Worm (Caenorhabditis elegans) whole organism, L1 larva: ENCODE data around the gene srx-73.

Experiments used
- C34B4.2 ChIP-seq: sonication (generic microtip); optimal IDR thresholded peaks from 2 replicates; lab custom pipeline; 2017; ENCODE audit warnings: mild to moderate bottlenecking, missing genetic modification characterization, missing compliant biosample characterization
- aly-2 ChIP-seq: fragments of 150-350 bp; optimal IDR thresholded peaks from 2 replicates; lab custom pipeline; 2014; ENCODE audit warnings: missing biosample characterization, missing genetic modification characterization
- ama-1 ChIP-seq: fragments of 150-350 bp; optimal IDR thresholded peaks from 2 replicates; lab custom pipeline; 2014
- blmp-1 ChIP-seq: fragments of 150-350 bp; optimal IDR thresholded peaks from 2 replicates; lab custom pipeline; 2014; ENCODE audit warnings: missing biosample characterization, missing genetic modification characterization
- ceh-63 ChIP-seq: fragments of 200-800 bp; sonication (Bioruptor generic); optimal IDR thresholded peaks from 2 replicates; lab custom pipeline; 2018; ENCODE audit warnings: mild to moderate bottlenecking, missing genetic modification characterization, missing compliant biosample characterization
- ceh-8 ChIP-seq: fragments of 200-800 bp; sonication (Bioruptor generic); optimal IDR thresholded peaks from 2 replicates; lab custom pipeline; 2018; ENCODE audit warnings: mild to moderate bottlenecking, missing genetic modification characterization, moderate library complexity, missing compliant biosample characterization
- dpl-1 ChIP-seq, 3 experiments: fragments of 150-350 bp in 2 of 3; sonication (generic microtip) in 1 of 3; optimal IDR thresholded peaks; 2 replicates each; lab custom pipeline; 2014 to 2017; ENCODE audit warnings: missing biosample characterization in 3 of 3, missing genetic modification characterization in 3 of 3, missing genetic modification reagents in 3 of 3
- efl-1 ChIP-seq, 4 experiments: fragments of 150-350 bp; optimal IDR thresholded peaks in 3 of 4; peaks in 1 of 4; 1 replicate in 1 of 4; 2 replicates in 3 of 4; lab custom pipeline; 2014; ENCODE audit warnings: missing biosample characterization in 2 of 4, missing genetic modification characterization in 2 of 4, missing genetic modification reagents in 2 of 4
- efl-3 ChIP-seq: fragments of 200-800 bp; sonication (Bioruptor generic); optimal IDR thresholded peaks from 2 replicates; lab custom pipeline; 2018; ENCODE audit warnings: mild to moderate bottlenecking, missing genetic modification characterization, missing compliant biosample characterization
- elt-3 ChIP-seq, 6 experiments: fragments of 150-350 bp in 1 of 6; sonication (generic microtip); optimal IDR thresholded peaks; 2 replicates each; lab custom pipeline; 2017 to 2018; ENCODE audit warnings: missing biosample characterization in 6 of 6, missing genetic modification characterization in 6 of 6, inconsistent platforms in 1 of 6
- ets-5 ChIP-seq: fragments of 200-800 bp; sonication (Bioruptor generic); IDR thresholded peaks from 2 replicates; pipeline ENCODE4 v1.3.6; 2022; ENCODE audit warnings: missing genetic modification characterization, missing compliant biosample characterization
- isw-1 ChIP-seq: fragments of 200-800 bp; sonication (Bioruptor generic); IDR thresholded peaks from 2 replicates; pipeline ENCODE4 v1.3.6; 2022; ENCODE audit warnings: missing genetic modification characterization, missing compliant biosample characterization
- lin-35 ChIP-seq, 2 experiments: fragments of 150-350 bp; optimal IDR thresholded peaks; 2 replicates each; lab custom pipeline; 2014; ENCODE audit warnings: missing biosample characterization in 2 of 2, missing genetic modification characterization in 2 of 2, missing genetic modification reagents in 2 of 2
- mef-2 ChIP-seq: fragments of 150-350 bp; optimal IDR thresholded peaks from 2 replicates; lab custom pipeline; 2014; ENCODE audit warnings: missing biosample characterization, missing genetic modification characterization
- nhr-19 ChIP-seq: fragments of 200-800 bp; sonication (Bioruptor generic); conservative IDR thresholded peaks from 2 replicates; pipeline ENCODE4 v1.3.6; 2022; ENCODE audit warnings: missing genetic modification characterization, missing compliant biosample characterization
- nhr-28 ChIP-seq: fragments of 150-350 bp; optimal IDR thresholded peaks from 2 replicates; lab custom pipeline; 2014; ENCODE audit warnings: missing biosample characterization, missing genetic modification characterization
- nhr-77 ChIP-seq: fragments of 150-350 bp; optimal IDR thresholded peaks from 2 replicates; lab custom pipeline; 2014; ENCODE audit warnings: missing biosample characterization, missing genetic modification characterization
- nhr-90 ChIP-seq: sonication (generic microtip); optimal IDR thresholded peaks from 2 replicates; lab custom pipeline; 2016; ENCODE audit warnings: mild to moderate bottlenecking, missing genetic modification characterization, missing compliant biosample characterization; ENCODE audit not compliant: poor library complexity
- pag-3 ChIP-seq: sonication (generic microtip); optimal IDR thresholded peaks from 2 replicates; lab custom pipeline; 2017; ENCODE audit warnings: missing genetic modification characterization, mild to moderate bottlenecking, missing compliant biosample characterization, antibody characterized with exemption, borderline replicate concordance; ENCODE audit not compliant: insufficient read depth
- pqm-1 ChIP-seq: sonication (generic microtip); optimal IDR thresholded peaks from 3 replicates; lab custom pipeline; 2017; ENCODE audit warnings: missing biosample characterization, missing genetic modification characterization
- skn-1 ChIP-seq: fragments of 150-350 bp; optimal IDR thresholded peaks from 2 replicates; lab custom pipeline; 2014; ENCODE audit warnings: missing biosample characterization, missing genetic modification characterization
- snpc-4 ChIP-seq: fragments of 150-350 bp; optimal IDR thresholded peaks from 2 replicates; lab custom pipeline; 2014; ENCODE audit warnings: missing biosample characterization, missing genetic modification characterization
- sptf-1 ChIP-seq: fragments of 150-350 bp; optimal IDR thresholded peaks from 2 replicates; lab custom pipeline; 2014; ENCODE audit warnings: missing biosample characterization, missing genetic modification characterization
- tbx-2 ChIP-seq: sonication (generic microtip); optimal IDR thresholded peaks from 2 replicates; lab custom pipeline; 2016; ENCODE audit warnings: missing genetic modification characterization, missing compliant biosample characterization
- unc-30 ChIP-seq: sonication (generic microtip); optimal IDR thresholded peaks from 2 replicates; lab custom pipeline; 2017; ENCODE audit warnings: missing biosample characterization, missing genetic modification characterization
- unc-62 ChIP-seq: fragments of 150-350 bp; optimal IDR thresholded peaks from 2 replicates; lab custom pipeline; 2014; ENCODE audit warnings: missing biosample characterization, missing genetic modification reagents, missing genetic modification characterization
- unc-98 ChIP-seq: fragments of 200-800 bp; sonication (Bioruptor generic); IDR thresholded peaks from 2 replicates; pipeline ENCODE4 v1.3.6; 2022; ENCODE audit warnings: missing genetic modification characterization, missing compliant biosample characterization
- vab-15 ChIP-seq: sonication (generic microtip); optimal IDR thresholded peaks from 2 replicates; lab custom pipeline; 2017; ENCODE audit warnings: missing genotype, mild to moderate bottlenecking, missing genetic modification characterization, missing compliant biosample characterization
- zip-4 ChIP-seq: fragments of 200-800 bp; sonication (Bioruptor generic); optimal IDR thresholded peaks from 2 replicates; lab custom pipeline; 2018; ENCODE audit warnings: mild to moderate bottlenecking, missing genetic modification characterization, moderate library complexity, missing compliant biosample characterization
- ztf-4 ChIP-seq: fragments of 150-350 bp; optimal IDR thresholded peaks from 2 replicates; lab custom pipeline; 2014; ENCODE audit warnings: missing biosample characterization, missing genetic modification characterization

srx-73 gene

DNA sequence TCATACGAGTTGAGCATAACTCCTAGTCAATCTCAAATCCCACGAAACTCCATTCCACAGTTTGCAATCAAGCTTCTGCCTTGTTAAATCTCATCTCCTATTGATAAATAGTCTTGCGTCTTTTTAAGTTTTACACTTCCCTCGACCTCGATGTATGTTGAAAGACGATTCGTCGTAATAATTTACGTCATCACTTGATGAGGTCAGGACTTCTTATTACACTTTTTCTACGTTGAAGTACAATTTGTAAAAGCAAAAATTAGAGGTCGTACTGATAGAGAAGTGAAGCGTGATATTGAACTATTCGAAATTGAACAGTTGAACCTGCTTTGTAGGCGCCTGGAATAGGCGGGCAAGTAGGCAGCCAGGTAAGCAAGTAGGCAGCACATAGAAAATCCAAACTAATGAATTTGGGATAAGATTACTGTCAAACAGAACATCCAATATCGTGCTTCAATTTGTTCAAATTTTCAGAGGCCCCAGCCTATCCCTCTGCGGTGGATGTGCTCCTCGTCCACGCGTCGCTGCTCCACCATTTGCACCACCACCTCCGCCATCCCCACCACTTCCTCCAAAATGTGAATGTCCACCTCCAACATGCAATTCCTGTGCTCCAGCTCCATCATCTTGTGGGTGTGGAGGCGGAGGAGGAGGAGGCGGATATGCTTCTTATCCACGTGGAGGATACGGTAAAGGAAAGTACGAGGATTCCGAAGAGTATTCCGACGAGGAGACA lies 15.7 kb downstream of the srx-73 start:
- TF ChIP-seq ets-5 (GFP tag; lab: Robert Waterston, UW) (no peak), ceh-63 (GFP tag; lab: Kevin White, UChicago) (no peak), efl-1 (optimal IDR thresholded peaks at IDR 0.05; lab: Kevin White, UChicago) (no peak), efl-1 (GFP tag; optimal IDR thresholded peaks at IDR 0.05 in 1 of 2; lab: Kevin White, UChicago) (peak in 1 of 2 experiments; percentile 57), unc-30 (no peak), nhr-77 (tag; lab: Kevin White, UChicago) (no peak)

DNA sequence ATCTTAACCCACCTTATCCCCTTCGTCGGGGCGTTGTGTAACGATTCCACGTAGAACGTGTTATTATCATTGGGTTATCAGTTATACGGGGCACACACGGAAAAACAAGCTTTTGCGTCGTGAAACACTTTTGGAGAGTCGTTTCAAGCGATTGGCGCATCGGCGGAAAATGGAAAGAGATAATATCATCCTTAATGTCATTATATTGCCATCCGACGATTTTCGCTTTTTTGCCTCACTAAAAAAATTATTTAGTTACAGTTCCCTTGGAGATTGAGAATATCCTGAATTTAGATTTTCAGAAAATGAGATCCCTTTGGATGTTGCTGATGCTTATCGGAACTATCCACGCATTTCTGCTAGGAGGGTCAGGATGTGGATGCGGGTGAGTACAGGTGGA lies 17.0 kb downstream of the srx-73 start, which contains the start of gene F41F3.8:
TSS of gene F41F3.8 (plus strand) at position 301 of the 400 bp plus-strand sequence.
- no peak for TF ChIP-seq mef-2 (tag; lab: Kevin White, UChicago)
- TF ChIP-seq dpl-1 (GFP tag; optimal IDR thresholded peaks at IDR 0.05; lab: Kevin White, UChicago) = no peak
- TF ChIP-seq isw-1 (GFP tag; lab: Robert Waterston, UW) = no peak
- TF ChIP-seq blmp-1 (tag; lab: Kevin White, UChicago) = peak; percentile 41
- no peak for TF ChIP-seq efl-3 (GFP tag; lab: Kevin White, UChicago)

DNA sequence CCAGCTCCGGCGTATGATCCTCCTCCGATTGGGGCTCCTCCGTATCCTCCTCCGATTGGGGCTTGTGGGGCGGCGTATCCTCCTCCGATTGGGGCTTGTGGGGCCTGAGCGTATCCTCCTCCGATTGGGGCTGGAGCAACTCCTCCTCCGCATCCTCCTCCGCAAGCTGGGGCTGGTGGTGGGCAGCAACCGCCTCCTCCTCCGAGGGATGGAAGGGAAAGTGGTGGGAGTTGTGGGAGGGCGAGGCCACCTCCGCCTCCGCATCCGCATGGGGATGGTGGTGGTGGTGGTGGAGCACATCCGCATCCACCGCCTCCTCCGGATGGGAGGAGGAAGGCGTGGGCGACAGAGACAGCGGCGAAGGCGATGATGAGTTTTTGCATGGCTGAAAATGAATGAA lies 17.7 kb downstream of the srx-73 start, which contains the start of gene F41F3.3:
TSS of gene F41F3.3 (minus strand) at position 383 of the 400 bp plus-strand sequence.
- no peak for TF ChIP-seq ztf-4 (tag; lab: Kevin White, UChicago)
- TF ChIP-seq ets-5 (GFP tag; lab: Robert Waterston, UW) = no peak
- no peak for TF ChIP-seq unc-62 (GFP tag; lab: Kevin White, UChicago)
- TF ChIP-seq ama-1 (lab: Kevin White, UChicago) = peak; percentile 46
- TF ChIP-seq snpc-4 (tag; lab: Kevin White, UChicago) = no peak
- peak; percentile 75 for TF ChIP-seq ceh-8 (GFP tag; lab: Kevin White, UChicago)
- TF ChIP-seq efl-1 (optimal IDR thresholded peaks at IDR 0.05; lab: Kevin White, UChicago) = no peak
- TF ChIP-seq efl-1 (GFP tag; optimal IDR thresholded peaks at IDR 0.05 in 1 of 2; lab: Kevin White, UChicago) = peak in 1 of 2 experiments; percentile 57
- no peak for TF ChIP-seq tbx-2 (tag; lab: Kevin White, UChicago)
- no peak for TF ChIP-seq elt-3 (tag; optimal IDR thresholded peaks at IDR 0.05; lab: Kevin White, UChicago)
- TF ChIP-seq mef-2 (tag; lab: Kevin White, UChicago) = no peak

DNA sequence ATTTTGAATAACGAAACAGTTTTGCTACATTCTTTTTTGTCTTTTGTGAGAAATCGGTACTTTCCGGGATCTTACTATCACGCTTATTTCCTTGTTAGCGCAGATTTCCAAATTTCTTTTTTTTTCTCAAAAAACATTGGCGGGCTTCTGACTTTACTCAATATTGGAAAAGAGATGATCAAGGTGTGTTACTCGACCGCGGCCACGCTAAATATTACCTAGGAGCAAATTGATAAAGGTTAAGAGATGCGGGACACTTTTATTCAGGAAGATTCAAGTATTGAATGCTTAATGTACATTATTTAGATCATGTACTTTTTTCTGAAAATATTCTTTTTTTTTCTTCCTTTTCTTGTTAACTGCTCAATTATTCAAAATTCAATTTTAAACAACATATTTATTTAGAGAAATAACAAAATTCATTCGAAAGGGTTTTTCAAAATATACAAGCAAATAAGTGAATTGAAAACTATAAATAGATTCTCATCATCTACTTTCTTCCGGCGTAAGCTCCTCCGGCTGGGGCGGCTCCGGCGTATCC lies 18.2 kb downstream of the srx-73 start:
- TF ChIP-seq blmp-1 (tag; lab: Kevin White, UChicago) (no peak), ama-1 (lab: Kevin White, UChicago) (peak; percentile 55)

DNA sequence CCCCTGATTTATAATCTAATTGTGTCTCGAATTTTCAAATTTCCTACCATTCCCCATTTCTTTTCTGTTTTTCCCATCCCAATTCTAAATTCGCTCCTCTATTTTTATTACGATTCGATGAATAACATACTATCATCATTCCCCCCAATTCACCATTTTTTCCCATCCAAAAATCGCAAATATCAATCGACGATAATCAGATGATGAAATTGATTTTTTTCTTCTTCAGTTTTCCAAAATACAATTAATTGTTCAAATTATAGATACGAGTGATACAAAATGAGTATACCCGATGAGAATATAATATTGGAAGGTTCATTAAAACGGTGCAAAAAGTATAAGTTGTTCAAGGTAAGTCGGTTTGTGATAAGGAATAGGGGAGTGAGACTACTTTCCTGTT lies 22.9 kb downstream of the srx-73 start, which contains the start of gene soc-1:
TSS of gene soc-1 (plus strand) at position 262 of the 400 bp plus-strand sequence.
- no peak for TF ChIP-seq zip-4 (GFP tag; lab: Kevin White, UChicago)
- TF ChIP-seq vab-15 (tag; lab: Kevin White, UChicago) = no peak
- TF ChIP-seq skn-1 (tag; lab: Kevin White, UChicago) = no peak
- no peak for TF ChIP-seq pag-3 (tag; lab: Kevin White, UChicago)
- no peak for TF ChIP-seq unc-98
- no peak for TF ChIP-seq unc-62 (GFP tag; lab: Kevin White, UChicago)
- TF ChIP-seq ets-5 (GFP tag; lab: Robert Waterston, UW) = no peak
- no peak for TF ChIP-seq nhr-28
- TF ChIP-seq nhr-19 (GFP tag; lab: Robert Waterston, UW) = no peak
- no peak for TF ChIP-seq nhr-90 (tag; lab: Kevin White, UChicago)
- no peak for TF ChIP-seq ceh-63 (GFP tag; lab: Kevin White, UChicago)
- no peak for TF ChIP-seq C34B4.2
- no peak for TF ChIP-seq sptf-1 (tag; lab: Kevin White, UChicago)
- TF ChIP-seq tbx-2 (tag; lab: Kevin White, UChicago) = no peak
- no peak for TF ChIP-seq pqm-1 (tag; lab: Kevin White, UChicago)
- TF ChIP-seq aly-2 (tag; lab: Kevin White, UChicago) = no peak
- no peak for TF ChIP-seq lin-35 (GFP tag; optimal IDR thresholded peaks at IDR 0.05; lab: Kevin White, UChicago)
- TF ChIP-seq nhr-77 (tag; lab: Kevin White, UChicago) = no peak
